Fruit fly (Drosophila melanogaster): ENCODE data around the gene Jon66Cii.

DNA sequence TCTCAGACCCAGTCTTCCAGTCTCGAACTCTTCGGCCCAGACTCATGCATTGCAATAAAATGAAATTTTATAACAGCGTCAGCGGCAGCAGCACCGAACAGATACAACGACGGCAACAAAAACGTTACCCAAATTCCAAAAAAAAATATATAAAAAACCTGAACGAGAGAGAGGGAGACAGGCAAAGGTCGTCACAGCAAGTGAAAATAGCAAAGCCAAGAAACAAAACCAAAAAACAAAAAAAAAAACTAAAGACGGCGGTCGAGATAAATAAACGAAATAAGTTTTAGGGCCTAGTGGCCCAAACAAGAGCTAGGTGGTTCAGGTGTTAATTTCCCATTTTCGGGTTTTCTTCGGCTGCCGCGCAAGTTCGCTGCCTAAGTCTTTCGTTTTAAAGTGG, 19.3 kb downstream of the Jon66Cii start:
- TF ChIP-seq insv (optimal IDR thresholded peaks at IDR 0.05) (no peak), Myc (optimal IDR thresholded peaks at IDR 0.05) (no peak), psq (optimal IDR thresholded peaks at IDR 0.05) (no peak), ttk (optimal IDR thresholded peaks at IDR 0.05) (no peak), Sin3A (optimal IDR thresholded peaks at IDR 0.05) (no peak)
